Worm (Caenorhabditis elegans): ENCODE measurements around the gene hlh-32.

ce11 chrIV:16119577-16119976 is 12.7 kb upstream of the hlh-32 start:
- TF ChIP-seq snpc-4 (tag; optimal IDR thresholded peaks at IDR 0.05): no peak
- no peak for TF ChIP-seq nhr-76 (tag; optimal IDR thresholded peaks at IDR 0.05)
